Worm (Caenorhabditis elegans): ENCODE data around the gene srw-21.
A peak's percentile ranks its signal among the peaks of the same experiment; 100 is the strongest.

The srw-21 gene

DNA sequence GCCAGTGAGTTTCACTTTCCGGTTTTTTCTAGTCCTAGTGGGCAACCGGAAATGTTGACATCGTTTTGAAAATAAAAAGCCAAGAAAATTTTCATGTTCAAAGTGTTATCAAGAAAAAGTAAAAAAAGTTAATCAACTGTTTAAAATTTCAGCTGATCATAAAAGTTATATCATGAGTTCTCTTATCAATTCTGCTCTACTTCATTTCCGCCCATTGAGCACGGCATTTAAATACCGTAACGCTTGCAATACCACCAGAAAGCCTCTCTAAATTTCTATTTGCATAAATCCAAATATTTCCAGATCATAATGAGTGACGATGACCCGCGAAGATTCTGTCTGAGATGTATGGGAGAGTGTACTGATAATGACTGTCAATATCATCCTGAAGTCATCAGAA is 43.2 kb upstream of the srw-21 start, which contains the start of gene T26H5.9:
TSS of gene T26H5.9 (plus strand) at position 302 of the 400 bp plus-strand sequence.
- TF ChIP-seq nhr-28 (tag; optimal IDR thresholded peaks at IDR 0.05): peak; percentile 45
- peak; percentile 12 for TF ChIP-seq pqm-1 (tag; optimal IDR thresholded peaks at IDR 0.05)
- peak in 1 of 2 experiments; percentile 92 for TF ChIP-seq unc-62 (GFP tag; optimal IDR thresholded peaks at IDR 0.05 in 1 of 2)
- no peak for TF ChIP-seq unc-62 (tag; optimal IDR thresholded peaks at IDR 0.05)
- no peak for TF ChIP-seq daf-16 (GFP tag; optimal IDR thresholded peaks at IDR 0.05)
- peak; percentile 39 for TF ChIP-seq daf-16 (tag; optimal IDR thresholded peaks at IDR 0.05)
- TF ChIP-seq Y75B8A.6 (GFP tag; IDR thresholded peaks at IDR 0.05): no peak
- TF ChIP-seq mxl-2 (GFP tag; conservative IDR thresholded peaks at IDR 0.05): no peak
- TF ChIP-seq nhr-77 (tag; optimal IDR thresholded peaks at IDR 0.05): no peak

DNA sequence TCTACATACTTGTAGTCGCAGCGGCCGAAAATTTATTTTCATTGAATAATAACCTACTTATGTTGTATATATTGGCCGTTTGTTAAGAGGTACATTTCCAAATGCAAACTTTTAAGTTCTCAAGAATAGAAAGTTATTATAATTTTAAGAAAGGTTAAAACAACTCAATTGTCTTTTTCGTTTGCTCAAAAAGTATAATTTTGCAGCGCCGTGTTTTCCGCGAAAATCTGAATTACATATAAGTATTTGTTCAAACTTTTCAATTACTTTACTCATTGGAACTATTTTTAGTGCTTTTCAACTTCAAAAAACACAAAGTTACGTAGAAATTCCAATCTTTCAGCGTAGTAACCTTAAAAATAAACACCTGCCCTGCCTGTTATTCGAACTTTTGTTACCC is 42.4 kb upstream of the srw-21 start, which contains the start of gene srh-239:
TSS of gene srh-239 (plus strand) at position 301 of the 400 bp plus-strand sequence.
- TF ChIP-seq fos-1 (tag; optimal IDR thresholded peaks at IDR 0.05) (no peak), dpl-1 (GFP tag; optimal IDR thresholded peaks at IDR 0.05) (no peak), ceh-62 (tag; optimal IDR thresholded peaks at IDR 0.05) (no peak), saeg-2 (GFP tag; IDR thresholded peaks at IDR 0.05) (no peak), hlh-30 (tag; optimal IDR thresholded peaks at IDR 0.05; ENCODE audit: insufficient read depth) (no peak), F49E8.2 (tag; optimal IDR thresholded peaks at IDR 0.05; ENCODE audit: borderline replicate concordance) (no peak), lin-38 (GFP tag; IDR thresholded peaks at IDR 0.05) (no peak), F37D6.2 (tag; optimal IDR thresholded peaks at IDR 0.05) (no peak), nhr-102 (tag; optimal IDR thresholded peaks at IDR 0.05) (no peak), sdz-12 (GFP tag; optimal IDR thresholded peaks at IDR 0.05) (no peak), mdt-29 (GFP tag; IDR thresholded peaks at IDR 0.05) (no peak), nhr-28 (tag; optimal IDR thresholded peaks at IDR 0.05) (no peak), nhr-111 (GFP tag; optimal IDR thresholded peaks at IDR 0.05) (no peak), T20F7.1 (GFP tag; optimal IDR thresholded peaks at IDR 0.05) (no peak), Y48G9A.11 (GFP tag; IDR thresholded peaks at IDR 0.05) (no peak), rbr-2 (tag; optimal IDR thresholded peaks at IDR 0.05) (no peak), egl-27 (tag; optimal IDR thresholded peaks at IDR 0.05) (no peak), zag-1 (tag; optimal IDR thresholded peaks at IDR 0.05) (no peak)

DNA sequence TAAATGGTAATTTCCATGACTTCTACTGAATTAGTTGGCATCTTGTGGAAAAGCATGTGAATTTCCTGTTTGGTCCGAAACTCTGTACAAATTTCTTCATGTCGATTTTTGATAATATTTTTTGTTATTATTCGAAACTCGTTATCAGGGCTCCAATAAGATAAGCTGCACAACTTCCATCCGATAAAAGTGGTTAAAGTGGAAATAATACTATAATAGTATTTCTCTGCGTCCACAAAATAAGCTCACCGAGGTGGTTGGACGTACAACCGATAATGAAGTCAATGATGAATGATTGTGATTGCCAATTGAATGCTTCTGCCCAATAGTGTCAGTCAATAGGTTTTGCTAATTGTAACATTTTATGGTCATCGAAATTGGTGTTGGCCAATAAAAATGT is 39.5 kb upstream of the srw-21 start, which contains the start of gene T26H5.4:
TSS of gene T26H5.4 (minus strand) at position 294 of the 400 bp plus-strand sequence.
- TF ChIP-seq ceh-44 (GFP tag; IDR thresholded peaks at IDR 0.05) (no peak), pha-4 (GFP tag; IDR thresholded peaks at IDR 0.05) (no peak), pha-4 (tag; optimal IDR thresholded peaks at IDR 0.05) (no peak), dmd-6 (GFP tag; IDR thresholded peaks at IDR 0.05) (no peak), lin-1 (GFP tag; IDR thresholded peaks at IDR 0.05) (no peak), pqm-1 (tag; optimal IDR thresholded peaks at IDR 0.05) (peak; percentile 21), php-3 (GFP tag; IDR thresholded peaks at IDR 0.05) (peak; percentile 69; the same call in 1 of the 2 replicates), lin-15B (tag; optimal IDR thresholded peaks at IDR 0.05) (no peak), nhr-28 (tag; optimal IDR thresholded peaks at IDR 0.05) (peak; percentile 18), nhr-25 (tag; optimal IDR thresholded peaks at IDR 0.05; ENCODE audit: borderline replicate concordance, insufficient read depth) (no peak), daf-16 (GFP tag; optimal IDR thresholded peaks at IDR 0.05) (no peak), daf-16 (tag; optimal IDR thresholded peaks at IDR 0.05) (peak; percentile 37), nhr-6 (tag; optimal IDR thresholded peaks at IDR 0.05) (no peak), hlh-30 (tag; optimal IDR thresholded peaks at IDR 0.05; ENCODE audit: insufficient read depth) (no peak)

DNA sequence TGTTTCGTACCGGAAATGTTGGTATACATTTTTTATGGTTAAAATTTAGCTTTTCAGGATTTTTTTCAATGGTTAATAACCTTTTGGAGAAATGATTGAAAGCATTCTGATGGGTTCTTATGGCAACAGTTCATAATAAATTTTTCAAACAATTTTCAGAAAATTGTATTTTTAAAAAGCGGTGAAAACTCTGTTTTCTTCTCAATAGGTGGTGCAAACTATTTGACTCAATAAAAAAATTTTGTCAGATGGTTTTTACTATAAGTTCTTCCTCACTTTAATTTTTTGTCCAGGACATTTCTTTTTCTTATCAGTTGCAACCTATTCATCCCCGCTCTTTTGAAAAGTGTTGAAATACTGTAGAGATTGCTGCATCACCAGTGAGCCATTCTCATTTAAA is 39.0 kb upstream of the srw-21 start, which contains the start of gene T26H5.14:
TSS of gene T26H5.14 (plus strand) at position 301 of the 400 bp plus-strand sequence.
- no peak for TF ChIP-seq rbr-2 (tag; optimal IDR thresholded peaks at IDR 0.05)
- TF ChIP-seq ztf-7 (tag; optimal IDR thresholded peaks at IDR 0.05): no peak
- TF ChIP-seq mxl-3 (GFP tag; optimal IDR thresholded peaks at IDR 0.05): no peak
- TF ChIP-seq lsy-2 (tag; optimal IDR thresholded peaks at IDR 0.05): no peak
- no peak for TF ChIP-seq fos-1 (tag; optimal IDR thresholded peaks at IDR 0.05)
- no peak for TF ChIP-seq unc-39 (tag; optimal IDR thresholded peaks at IDR 0.05)
- no peak for TF ChIP-seq madf-5 (GFP tag; IDR thresholded peaks at IDR 0.05)
- TF ChIP-seq egl-27 (tag; optimal IDR thresholded peaks at IDR 0.05): no peak
- TF ChIP-seq tag-97 (GFP tag; IDR thresholded peaks at IDR 0.05): no peak
- no peak for TF ChIP-seq dmd-8 (GFP tag; IDR thresholded peaks at IDR 0.05)
- no peak for TF ChIP-seq Y5F2A.4 (GFP tag; optimal IDR thresholded peaks at IDR 0.05)
- TF ChIP-seq unc-62 (GFP tag; optimal IDR thresholded peaks at IDR 0.05 in 1 of 2): no peak
- TF ChIP-seq unc-62 (tag; optimal IDR thresholded peaks at IDR 0.05): no peak
- no peak for TF ChIP-seq ctbp-1 (GFP tag; IDR thresholded peaks at IDR 0.05)
- no peak for TF ChIP-seq mep-1 (tag; optimal IDR thresholded peaks at IDR 0.05)
- TF ChIP-seq ceh-20 (GFP tag; IDR thresholded peaks at IDR 0.05): no peak
- no peak for TF ChIP-seq unc-130 (GFP tag; optimal IDR thresholded peaks at IDR 0.05)
- TF ChIP-seq Y105C5A.15 (GFP tag; IDR thresholded peaks at IDR 0.05): no peak
